Worm (Caenorhabditis elegans): ENCODE measurements around the gene W02B12.11.

DNA sequence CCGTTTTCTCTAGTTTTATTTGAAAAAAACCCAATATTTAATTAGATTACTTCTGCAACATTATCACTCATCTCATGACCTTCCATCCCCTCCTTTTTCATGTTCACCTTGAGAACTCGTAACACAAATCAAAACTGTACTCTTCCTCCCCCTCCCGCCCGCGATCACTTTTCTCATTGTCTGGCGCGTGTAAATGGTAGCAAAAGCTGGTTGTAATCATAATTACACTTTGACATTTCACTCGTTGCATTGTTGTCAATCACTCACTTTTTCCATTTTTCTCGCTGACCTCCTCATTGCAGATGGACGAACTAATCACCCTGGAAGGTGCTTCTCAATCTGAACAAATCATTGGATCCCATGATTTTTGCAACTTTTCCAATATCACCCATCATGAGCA, 36.7 kb downstream of the W02B12.11 start, which contains the start of gene npr-41:
- TF ChIP-seq dao-5 (tag; optimal IDR thresholded peaks at IDR 0.05) (no peak), him-1 (tag; optimal IDR thresholded peaks at IDR 0.05) (no peak)

Data from whole organism, L4/young adult.